Fruit fly (Drosophila melanogaster): ENCODE data around the gene mats.

Gene mats

dm6 chr3R:22423996-22424395 is 3.0 kb downstream of the mats start (continued):
- TF ChIP-seq CG3032 (tag; optimal IDR thresholded peaks at IDR 0.05): peak; percentile 43
- peak; percentile 73 for TF ChIP-seq CG6163 (GFP tag; IDR thresholded peaks at IDR 0.05)
- peak; percentile 15 for TF ChIP-seq CG6854 (GFP tag; optimal IDR thresholded peaks at IDR 0.05)
- no peak for TF ChIP-seq Gug (GFP tag; IDR thresholded peaks at IDR 0.05)
- peak; percentile 67 for TF ChIP-seq Sox102F (GFP tag; optimal IDR thresholded peaks at IDR 0.05)
- peak in 1 of 2 experiments; percentile 64 for TF ChIP-seq ss (GFP tag; optimal IDR thresholded peaks at IDR 0.05)
- TF ChIP-seq CG1621 (tag; optimal IDR thresholded peaks at IDR 0.05): peak; percentile 1
- TF ChIP-seq CG31627 (GFP tag; optimal IDR thresholded peaks at IDR 0.05): peak; percentile 61
- 0 out of 3 replicates have a peak, but pooled peaks have one; percentile 30 for TF ChIP-seq CG8119 (GFP tag; IDR thresholded peaks at IDR 0.05)
- TF ChIP-seq pdm3 (GFP tag; optimal IDR thresholded peaks at IDR 0.05): peak; percentile 53
- TF ChIP-seq Eip93F (GFP tag; optimal IDR thresholded peaks at IDR 0.05): peak; percentile 42
- TF ChIP-seq salr (GFP tag; optimal IDR thresholded peaks at IDR 0.05): peak in 1 of 2 experiments; percentile 14
- peak; percentile 63 for TF ChIP-seq CG8632 (GFP tag; optimal IDR thresholded peaks at IDR 0.05)
- TF ChIP-seq Hr38 (GFP tag; optimal IDR thresholded peaks at IDR 0.05): no peak
- peak; percentile 34 for TF ChIP-seq net (GFP tag; optimal IDR thresholded peaks at IDR 0.05)
- TF ChIP-seq CG34406 (GFP tag; optimal IDR thresholded peaks at IDR 0.05): peak; percentile 66
- TF ChIP-seq Lpt (GFP tag; optimal IDR thresholded peaks at IDR 0.05): no peak
- peak; percentile 60 for TF ChIP-seq acj6 (GFP tag; optimal IDR thresholded peaks at IDR 0.05)

- TF ChIP-seq CG8319 (GFP tag; optimal IDR thresholded peaks at IDR 0.05) (peak; percentile 25), vri (GFP tag; optimal IDR thresholded peaks at IDR 0.05) (peak; percentile 84), Eip75B (GFP tag; optimal IDR thresholded peaks at IDR 0.05) (no peak), CG32006 (GFP tag; optimal IDR thresholded peaks at IDR 0.05) (no peak), Sox15 (GFP tag; optimal IDR thresholded peaks at IDR 0.05) (no peak), CG6792 (GFP tag; optimal IDR thresholded peaks at IDR 0.05) (no peak), lz (GFP tag; optimal IDR thresholded peaks at IDR 0.05) (no peak)
Observed at dm6 chr3R:22424602-22425190, 3.7 kb downstream of the mats start, which contains the start of gene pinta. Gene pinta, minus strand, starts transcription at chr3R:22424929.

- no peak for TF ChIP-seq CG34406 (GFP tag; optimal IDR thresholded peaks at IDR 0.05)
- peak; percentile 65 for TF ChIP-seq svp (GFP tag)
Observed at dm6 chr3R:22432200-22432804, 11.3 kb downstream of the mats start.

- TF ChIP-seq cyc (GFP tag; optimal IDR thresholded peaks at IDR 0.05) (no peak), CG8319 (GFP tag; optimal IDR thresholded peaks at IDR 0.05) (no peak)
Observed at dm6 chr3R:22436050-22436449, 15.1 kb downstream of the mats start, which contains the start of gene CG13847. Gene CG13847, minus strand, starts transcription at chr3R:22436150.

dm6 chr3R:22438301-22438700 is 17.3 kb downstream of the mats start:
- TF ChIP-seq Sox14 (GFP tag; optimal IDR thresholded peaks at IDR 0.05) (no peak), CG9139 (GFP tag; optimal IDR thresholded peaks at IDR 0.05) (no peak), Sox102F (GFP tag; optimal IDR thresholded peaks at IDR 0.05) (no peak), Eip75B (GFP tag; optimal IDR thresholded peaks at IDR 0.05) (no peak), CG1621 (tag; optimal IDR thresholded peaks at IDR 0.05) (no peak), CG3032 (tag; optimal IDR thresholded peaks at IDR 0.05) (no peak)

- TF ChIP-seq CG6163 (GFP tag; IDR thresholded peaks at IDR 0.05): no peak
- TF ChIP-seq Hr39 (GFP tag; optimal IDR thresholded peaks at IDR 0.05): no peak
- TF ChIP-seq topi (GFP tag; optimal IDR thresholded peaks at IDR 0.05): no peak
Observed at dm6 chr3R:22446493-22446892, 25.5 kb downstream of the mats start, which contains the start of gene CG12499. Gene CG12499, minus strand, starts transcription at chr3R:22446587.
